Worm (Caenorhabditis elegans): ENCODE results near the gene cup-16.
A peak's percentile ranks its signal among the peaks of the same experiment; 100 is the strongest.

cup-16 gene

ce11 chrII:8747939-8748352, 41.0 kb downstream of the cup-16 start (continued):
- peak; percentile 43 for TF ChIP-seq pha-2 (tag; optimal IDR thresholded peaks at IDR 0.05)
- no peak for TF ChIP-seq nhr-232 (tag; optimal IDR thresholded peaks at IDR 0.05)
- no peak for TF ChIP-seq hlh-30 (tag; optimal IDR thresholded peaks at IDR 0.05; ENCODE audit: insufficient read depth)
- no peak for TF ChIP-seq nhr-11 (tag; optimal IDR thresholded peaks at IDR 0.05)
- TF ChIP-seq ceh-34 (tag; optimal IDR thresholded peaks at IDR 0.05) = peak; percentile 68
- no peak for TF ChIP-seq Y22D7AL.16 (tag; optimal IDR thresholded peaks at IDR 0.05)
- TF ChIP-seq rnt-1 (tag; optimal IDR thresholded peaks at IDR 0.05) = peak; percentile 14
- no peak for TF ChIP-seq ttx-3 (tag; optimal IDR thresholded peaks at IDR 0.05)

DNA sequence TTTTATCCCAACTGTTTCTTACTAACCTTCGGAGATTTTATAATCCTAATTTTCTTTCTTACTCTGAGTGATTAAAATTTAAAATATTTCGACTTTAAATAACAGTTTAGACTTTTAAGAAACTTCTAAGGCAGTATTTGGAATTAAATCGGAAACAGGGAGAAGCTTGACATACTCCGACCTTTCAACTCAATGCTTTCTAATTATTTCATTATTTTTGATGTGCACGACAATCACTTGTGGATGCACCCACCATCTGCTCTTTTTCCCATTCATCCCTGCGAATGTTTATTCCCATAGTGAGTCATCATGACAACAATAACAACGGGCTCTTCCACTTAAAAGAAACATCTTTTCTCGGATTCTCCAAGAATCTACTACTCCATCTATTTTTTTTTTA, 41.7 kb downstream of the cup-16 start:
- TF ChIP-seq fax-1 (tag; optimal IDR thresholded peaks at IDR 0.05) (no peak), ceh-45 (GFP tag; IDR thresholded peaks at IDR 0.05) (no peak), Y22D7AL.16 (tag; optimal IDR thresholded peaks at IDR 0.05) (no peak)

- TF ChIP-seq elt-2 (tag; optimal IDR thresholded peaks at IDR 0.05) = no peak
- TF ChIP-seq pat-9 (tag; optimal IDR thresholded peaks at IDR 0.05) = no peak
- peak; percentile 83 for TF ChIP-seq rnt-1 (tag; optimal IDR thresholded peaks at IDR 0.05)
Observed at ce11 chrII:8749084-8749483, 42.1 kb downstream of the cup-16 start.

- no peak for TF ChIP-seq unc-55 (GFP tag; optimal IDR thresholded peaks at IDR 0.05)
- no peak for TF ChIP-seq tbx-2 (tag; optimal IDR thresholded peaks at IDR 0.05)
- TF ChIP-seq odd-2 (tag; optimal IDR thresholded peaks at IDR 0.05) = no peak
- TF ChIP-seq hlh-15 (tag; optimal IDR thresholded peaks at IDR 0.05) = no peak
- no peak for TF ChIP-seq elt-2 (tag; optimal IDR thresholded peaks at IDR 0.05)
- no peak for TF ChIP-seq ama-1 (optimal IDR thresholded peaks at IDR 0.05)
- no peak for TF ChIP-seq hlh-6 (tag; optimal IDR thresholded peaks at IDR 0.05)
- no peak for TF ChIP-seq fkh-6 (tag; optimal IDR thresholded peaks at IDR 0.05)
- TF ChIP-seq ceh-31 (tag; optimal IDR thresholded peaks at IDR 0.05) = no peak
- TF ChIP-seq pat-9 (tag; optimal IDR thresholded peaks at IDR 0.05) = no peak
- no peak for TF ChIP-seq ceh-9 (tag; optimal IDR thresholded peaks at IDR 0.05)
- no peak for TF ChIP-seq elt-4 (tag; optimal IDR thresholded peaks at IDR 0.05)
- TF ChIP-seq hlh-13 (GFP tag; optimal IDR thresholded peaks at IDR 0.05) = no peak
- no peak for TF ChIP-seq che-1 (tag; optimal IDR thresholded peaks at IDR 0.05)
- no peak for TF ChIP-seq unc-3 (GFP tag; conservative IDR thresholded peaks at IDR 0.05)
- no peak for TF ChIP-seq unc-3 (tag; optimal IDR thresholded peaks at IDR 0.05)
- TF ChIP-seq unc-86 (tag; optimal IDR thresholded peaks at IDR 0.05) = no peak
- TF ChIP-seq ceh-48 (tag; optimal IDR thresholded peaks at IDR 0.05) = no peak
- no peak for TF ChIP-seq ceh-30 (tag; optimal IDR thresholded peaks at IDR 0.05)
- no peak for TF ChIP-seq hlh-8 (tag; optimal IDR thresholded peaks at IDR 0.05)
Observed at ce11 chrII:8750056-8750455, 43.1 kb downstream of the cup-16 start.

DNA sequence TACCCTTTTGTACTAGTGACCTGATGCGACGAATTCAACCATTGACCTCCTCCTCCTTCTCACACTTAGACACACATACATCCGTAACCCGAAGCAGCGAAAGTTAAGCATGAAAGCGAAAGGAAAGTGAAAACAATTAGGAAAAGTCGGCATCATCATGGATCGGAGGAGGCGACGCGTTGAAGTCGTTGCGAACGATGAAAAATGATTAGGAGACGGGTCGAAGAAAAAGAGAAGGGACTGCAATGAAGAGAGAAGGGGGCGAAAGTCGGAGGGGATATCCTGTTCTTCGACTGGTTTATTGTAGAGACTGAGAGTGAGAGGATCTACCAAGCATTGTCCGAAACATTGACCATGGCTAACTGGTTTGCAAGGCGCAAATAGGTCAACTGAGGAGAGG, 44.1 kb downstream of the cup-16 start:
- TF ChIP-seq ceh-19 (GFP tag; optimal IDR thresholded peaks at IDR 0.05) = no peak
- TF ChIP-seq ama-1 (optimal IDR thresholded peaks at IDR 0.05) = peak; percentile 10
- peak; percentile 64 for TF ChIP-seq ceh-31 (tag; optimal IDR thresholded peaks at IDR 0.05)
- TF ChIP-seq lin-11 (tag; optimal IDR thresholded peaks at IDR 0.05) = no peak
- TF ChIP-seq ahr-1 (tag; optimal IDR thresholded peaks at IDR 0.05) = no peak
- no peak for TF ChIP-seq ets-4 (tag; optimal IDR thresholded peaks at IDR 0.05)
- no peak for TF ChIP-seq unc-86 (tag; optimal IDR thresholded peaks at IDR 0.05)
- TF ChIP-seq sdc-2 (tag; optimal IDR thresholded peaks at IDR 0.05) = peak; percentile 28
- no peak for TF ChIP-seq unc-3 (GFP tag; conservative IDR thresholded peaks at IDR 0.05)
- TF ChIP-seq unc-3 (tag; optimal IDR thresholded peaks at IDR 0.05) = no peak
- no peak for TF ChIP-seq pax-1 (tag; optimal IDR thresholded peaks at IDR 0.05)
- peak; percentile 66 for TF ChIP-seq ref-2 (tag; optimal IDR thresholded peaks at IDR 0.05)
- peak; percentile 21 for TF ChIP-seq rnt-1 (tag; optimal IDR thresholded peaks at IDR 0.05)

Measured in whole organism, late embryonic.